Worm (Caenorhabditis elegans) whole organism, L1 larva: ENCODE data around the gene C08F8.15.

Experiments used
- C04F5.9 ChIP-seq: sonication (generic microtip); optimal IDR thresholded peaks from 2 replicates; lab custom pipeline; 2016; ENCODE audit warnings: missing genetic modification characterization, missing compliant biosample characterization
- C34B4.2 ChIP-seq: sonication (generic microtip); optimal IDR thresholded peaks from 2 replicates; lab custom pipeline; 2017; ENCODE audit warnings: mild to moderate bottlenecking, missing genetic modification characterization, missing compliant biosample characterization
- F16B12.6 ChIP-seq: fragments of 150-350 bp; optimal IDR thresholded peaks from 2 replicates; lab custom pipeline; 2014; ENCODE audit warnings: missing biosample characterization, missing genetic modification characterization
- Y116A8C.19 ChIP-seq: sonication (generic microtip); optimal IDR thresholded peaks from 2 replicates; lab custom pipeline; 2016; ENCODE audit warnings: missing compliant biosample characterization, missing genetic modification characterization, borderline replicate concordance
- aha-1 ChIP-seq: fragments of 150-350 bp; optimal IDR thresholded peaks from 2 replicates; lab custom pipeline; 2014; ENCODE audit warnings: missing biosample characterization, missing genetic modification characterization
- aly-2 ChIP-seq: fragments of 150-350 bp; optimal IDR thresholded peaks from 2 replicates; lab custom pipeline; 2014; ENCODE audit warnings: missing biosample characterization, missing genetic modification characterization
- ama-1 ChIP-seq: fragments of 150-350 bp; optimal IDR thresholded peaks from 2 replicates; lab custom pipeline; 2014
- ceh-82 ChIP-seq, 3 experiments: fragments of 150-350 bp in 1 of 3; sonication (generic microtip) in 2 of 3; optimal IDR thresholded peaks; 2 replicates each; lab custom pipeline; 2014 to 2017; ENCODE audit warnings: missing biosample characterization in 3 of 3, missing genetic modification characterization in 3 of 3
- ces-1 ChIP-seq: fragments of 150-350 bp; optimal IDR thresholded peaks from 2 replicates; lab custom pipeline; 2014; ENCODE audit warnings: missing biosample characterization, missing genetic modification reagents, missing genetic modification characterization
- dpl-1 ChIP-seq, 3 experiments: fragments of 150-350 bp in 2 of 3; sonication (generic microtip) in 1 of 3; optimal IDR thresholded peaks; 2 replicates each; lab custom pipeline; 2014 to 2017; ENCODE audit warnings: missing biosample characterization in 3 of 3, missing genetic modification characterization in 3 of 3, missing genetic modification reagents in 3 of 3
- efl-1 ChIP-seq, 4 experiments: fragments of 150-350 bp; optimal IDR thresholded peaks in 3 of 4; peaks in 1 of 4; 1 replicate in 1 of 4; 2 replicates in 3 of 4; lab custom pipeline; 2014; ENCODE audit warnings: missing biosample characterization in 2 of 4, missing genetic modification characterization in 2 of 4, missing genetic modification reagents in 2 of 4
- efl-3 ChIP-seq: fragments of 200-800 bp; sonication (Bioruptor generic); optimal IDR thresholded peaks from 2 replicates; lab custom pipeline; 2018; ENCODE audit warnings: mild to moderate bottlenecking, missing genetic modification characterization, missing compliant biosample characterization
- egl-13 ChIP-seq: sonication (generic microtip); optimal IDR thresholded peaks from 2 replicates; lab custom pipeline; 2016; ENCODE audit warnings: missing genotype, missing genetic modification reagents, missing genetic modification characterization, missing compliant biosample characterization
- egl-27 ChIP-seq, 2 experiments: fragments of 150-350 bp in 1 of 2; sonication (generic microtip); optimal IDR thresholded peaks; 3 replicates each; lab custom pipeline; 2017 to 2018; ENCODE audit warnings: missing biosample characterization in 2 of 2, missing genetic modification characterization in 2 of 2, missing genetic modification reagents in 2 of 2
- elt-2 ChIP-seq: sonication (generic microtip); optimal IDR thresholded peaks from 2 replicates; lab custom pipeline; 2016; ENCODE audit warnings: missing genetic modification characterization, mild to moderate bottlenecking, inconsistent platforms, missing compliant biosample characterization, missing genetic modification reagents
- ets-5 ChIP-seq: fragments of 200-800 bp; sonication (Bioruptor generic); IDR thresholded peaks from 2 replicates; pipeline ENCODE4 v1.3.6; 2022; ENCODE audit warnings: missing genetic modification characterization, missing compliant biosample characterization
- fkh-10 ChIP-seq: sonication (generic microtip); optimal IDR thresholded peaks from 2 replicates; lab custom pipeline; 2017; ENCODE audit warnings: missing biosample characterization, missing genetic modification reagents, missing genetic modification characterization
- fkh-8 ChIP-seq: sonication (generic microtip); optimal IDR thresholded peaks from 2 replicates; lab custom pipeline; 2016; ENCODE audit warnings: mild to moderate bottlenecking, missing genetic modification characterization, missing compliant biosample characterization
- fos-1 ChIP-seq: fragments of 150-350 bp; optimal IDR thresholded peaks from 2 replicates; lab custom pipeline; 2014; ENCODE audit warnings: missing biosample characterization, missing genetic modification characterization
- hlh-17 ChIP-seq: fragments of 200-800 bp; sonication (Bioruptor generic); optimal IDR thresholded peaks from 2 replicates; lab custom pipeline; 2018; ENCODE audit warnings: missing genetic modification characterization, mild to moderate bottlenecking, missing compliant biosample characterization, moderate library complexity, borderline replicate concordance
- irx-1 ChIP-seq: sonication (generic microtip); optimal IDR thresholded peaks from 2 replicates; lab custom pipeline; 2016; ENCODE audit warnings: missing genetic modification characterization, missing compliant biosample characterization
- isw-1 ChIP-seq: fragments of 200-800 bp; sonication (Bioruptor generic); IDR thresholded peaks from 2 replicates; pipeline ENCODE4 v1.3.6; 2022; ENCODE audit warnings: missing genetic modification characterization, missing compliant biosample characterization
- jun-1 ChIP-seq: fragments of 150-350 bp; optimal IDR thresholded peaks from 2 replicates; lab custom pipeline; 2014; ENCODE audit warnings: missing biosample characterization, missing genetic modification reagents, missing genetic modification characterization
- lin-14 ChIP-seq: fragments of 200-800 bp; sonication (Bioruptor generic); optimal IDR thresholded peaks from 2 replicates; lab custom pipeline; 2018; ENCODE audit warnings: mild to moderate bottlenecking, missing genetic modification characterization, moderate library complexity, missing compliant biosample characterization
- lin-35 ChIP-seq, 2 experiments: fragments of 150-350 bp; optimal IDR thresholded peaks; 2 replicates each; lab custom pipeline; 2014; ENCODE audit warnings: missing biosample characterization in 2 of 2, missing genetic modification characterization in 2 of 2, missing genetic modification reagents in 2 of 2
- lir-3 ChIP-seq: sonication (generic microtip); optimal IDR thresholded peaks from 2 replicates; lab custom pipeline; 2016; ENCODE audit warnings: mild to moderate bottlenecking, missing genetic modification characterization, moderate library complexity, missing compliant biosample characterization; ENCODE audit not compliant: poor library complexity
- lsy-2 ChIP-seq, 2 experiments: fragments of 150-350 bp; optimal IDR thresholded peaks; 2 replicates each; lab custom pipeline; 2014; ENCODE audit warnings: missing biosample characterization in 2 of 2, missing genetic modification characterization in 2 of 2
- mab-9 ChIP-seq: fragments of 200-800 bp; sonication (Bioruptor generic); IDR thresholded peaks from 2 replicates; pipeline ENCODE4 v1.3.6; 2022; ENCODE audit warnings: missing genetic modification reagents, missing genetic modification characterization, missing compliant biosample characterization
- mdl-1 ChIP-seq, 2 experiments: fragments of 150-350 bp; optimal IDR thresholded peaks; 2 replicates each; lab custom pipeline; 2014 to 2017; ENCODE audit warnings: missing biosample characterization in 2 of 2, missing genetic modification characterization in 2 of 2, inconsistent platforms in 1 of 2
- mef-2 ChIP-seq: fragments of 150-350 bp; optimal IDR thresholded peaks from 2 replicates; lab custom pipeline; 2014; ENCODE audit warnings: missing biosample characterization, missing genetic modification characterization
- mep-1 ChIP-seq: fragments of 150-350 bp; optimal IDR thresholded peaks from 2 replicates; lab custom pipeline; 2014; ENCODE audit warnings: missing biosample characterization, missing genetic modification characterization
- nhr-11 ChIP-seq: fragments of 150-350 bp; optimal IDR thresholded peaks from 2 replicates; lab custom pipeline; 2014; ENCODE audit warnings: missing biosample characterization, missing genetic modification characterization
- nhr-47 ChIP-seq: sonication (generic microtip); optimal IDR thresholded peaks from 2 replicates; lab custom pipeline; 2016; ENCODE audit warnings: mild to moderate bottlenecking, missing genetic modification characterization, moderate library complexity, missing compliant biosample characterization
- nhr-84 ChIP-seq: sonication (generic microtip); optimal IDR thresholded peaks from 2 replicates; lab custom pipeline; 2017; ENCODE audit warnings: missing biosample characterization, missing genetic modification characterization
- pag-3 ChIP-seq: sonication (generic microtip); optimal IDR thresholded peaks from 2 replicates; lab custom pipeline; 2017; ENCODE audit warnings: missing genetic modification characterization, mild to moderate bottlenecking, missing compliant biosample characterization, antibody characterized with exemption, borderline replicate concordance; ENCODE audit not compliant: insufficient read depth
- pqm-1 ChIP-seq: sonication (generic microtip); optimal IDR thresholded peaks from 3 replicates; lab custom pipeline; 2017; ENCODE audit warnings: missing biosample characterization, missing genetic modification characterization
- rnt-1 ChIP-seq: sonication (generic microtip); optimal IDR thresholded peaks from 2 replicates; lab custom pipeline; 2016; ENCODE audit warnings: mild to moderate bottlenecking, missing genetic modification characterization, moderate library complexity, missing compliant biosample characterization
- skn-1 ChIP-seq: fragments of 150-350 bp; optimal IDR thresholded peaks from 2 replicates; lab custom pipeline; 2014; ENCODE audit warnings: missing biosample characterization, missing genetic modification characterization
- sptf-1 ChIP-seq: fragments of 150-350 bp; optimal IDR thresholded peaks from 2 replicates; lab custom pipeline; 2014; ENCODE audit warnings: missing biosample characterization, missing genetic modification characterization
- swsn-7 ChIP-seq: sonication (generic microtip); optimal IDR thresholded peaks from 2 replicates; lab custom pipeline; 2016; ENCODE audit warnings: missing genetic modification characterization, missing compliant biosample characterization
- unc-130 ChIP-seq: fragments of 150-350 bp; optimal IDR thresholded peaks from 2 replicates; lab custom pipeline; 2017; ENCODE audit warnings: missing biosample characterization, missing genetic modification characterization, inconsistent platforms
- unc-30 ChIP-seq: sonication (generic microtip); optimal IDR thresholded peaks from 2 replicates; lab custom pipeline; 2017; ENCODE audit warnings: missing biosample characterization, missing genetic modification characterization
- unc-62 ChIP-seq: fragments of 150-350 bp; optimal IDR thresholded peaks from 2 replicates; lab custom pipeline; 2014; ENCODE audit warnings: missing biosample characterization, missing genetic modification reagents, missing genetic modification characterization
- unc-86 ChIP-seq: sonication (generic microtip); optimal IDR thresholded peaks from 2 replicates; lab custom pipeline; 2016; ENCODE audit warnings: missing genetic modification characterization, missing compliant biosample characterization
- unc-98 ChIP-seq: fragments of 200-800 bp; sonication (Bioruptor generic); IDR thresholded peaks from 2 replicates; pipeline ENCODE4 v1.3.6; 2022; ENCODE audit warnings: missing genetic modification characterization, missing compliant biosample characterization
- vab-15 ChIP-seq: sonication (generic microtip); optimal IDR thresholded peaks from 2 replicates; lab custom pipeline; 2017; ENCODE audit warnings: missing genotype, mild to moderate bottlenecking, missing genetic modification characterization, missing compliant biosample characterization
- zag-1 ChIP-seq: fragments of 150-350 bp; optimal IDR thresholded peaks from 2 replicates; lab custom pipeline; 2014; ENCODE audit warnings: missing biosample characterization, missing genetic modification characterization
- ztf-11 ChIP-seq, 2 experiments: sonication (generic microtip); optimal IDR thresholded peaks; 2 replicates each; lab custom pipeline; 2016 to 2017; ENCODE audit warnings: missing genetic modification characterization in 2 of 2, missing biosample characterization in 1 of 2, missing compliant biosample characterization in 1 of 2
- ztf-4 ChIP-seq: fragments of 150-350 bp; optimal IDR thresholded peaks from 2 replicates; lab custom pipeline; 2014; ENCODE audit warnings: missing biosample characterization, missing genetic modification characterization

Gene C08F8.15

ce11 chrIV:11143228-11143444 lies 17.5 kb downstream of the C08F8.15 start, which contains the start of gene F01G4.4:
TSS of gene F01G4.4 (plus strand) at chrIV:11143345.
- TF ChIP-seq Y116A8C.19 (no peak), efl-3 (GFP tag; lab: Kevin White, UChicago) (no peak), mab-9 (GFP tag; lab: Robert Waterston, UW) (no peak), skn-1 (no peak)

ce11 chrIV:11142314-11143227 lies 18.0 kb downstream of the C08F8.15 start, which contains the start of gene skih-2:
TSS of gene skih-2 (minus strand) at chrIV:11142364.
- no peak for TF ChIP-seq ztf-11 (tag; optimal IDR thresholded peaks at IDR 0.05; lab: Kevin White, UChicago)
- no peak for TF ChIP-seq mdl-1 (tag; optimal IDR thresholded peaks at IDR 0.05; lab: Kevin White, UChicago)
- no peak for TF ChIP-seq egl-13 (tag; lab: Kevin White, UChicago)
- no peak for TF ChIP-seq lin-14 (GFP tag; lab: Kevin White, UChicago)
- no peak for TF ChIP-seq pqm-1 (tag; lab: Kevin White, UChicago)
- TF ChIP-seq vab-15 (tag; lab: Kevin White, UChicago), result no peak
- TF ChIP-seq unc-62, result no peak
- TF ChIP-seq nhr-84, result no peak
- TF ChIP-seq pag-3 (tag; lab: Kevin White, UChicago), result no peak
- TF ChIP-seq lsy-2 (tag; optimal IDR thresholded peaks at IDR 0.05; lab: Kevin White, UChicago), result peak; percentile 80 to 86
- TF ChIP-seq fos-1, result no peak
- TF ChIP-seq mef-2, result no peak
- TF ChIP-seq unc-98 (GFP tag; lab: Robert Waterston, UW), result no peak
- TF ChIP-seq irx-1 (tag; lab: Kevin White, UChicago), result peak; percentile 40
- TF ChIP-seq ztf-4 (tag; lab: Kevin White, UChicago), result no peak
- TF ChIP-seq fkh-8 (tag; lab: Kevin White, UChicago), result no peak
- TF ChIP-seq egl-27 (tag; optimal IDR thresholded peaks at IDR 0.05; lab: Kevin White, UChicago), result no peak
- no peak for TF ChIP-seq nhr-11 (tag; lab: Kevin White, UChicago)
- TF ChIP-seq unc-130 (tag; lab: Kevin White, UChicago), result no peak
- no peak for TF ChIP-seq elt-2
- TF ChIP-seq ces-1 (GFP tag; lab: Kevin White, UChicago), result no peak
- TF ChIP-seq lir-3 (tag; lab: Kevin White, UChicago), result no peak
- TF ChIP-seq dpl-1 (GFP tag; optimal IDR thresholded peaks at IDR 0.05; lab: Kevin White, UChicago), result peak; percentile 92 to 95 (median 93)
- peak; percentile 18 for TF ChIP-seq rnt-1 (tag; lab: Kevin White, UChicago)
- no peak for TF ChIP-seq ama-1
- peak; percentile 70 for TF ChIP-seq mep-1
- no peak for TF ChIP-seq unc-30
- peak; percentile 88 for TF ChIP-seq F16B12.6 (tag; lab: Kevin White, UChicago)
- TF ChIP-seq isw-1 (GFP tag; lab: Robert Waterston, UW), result peak; percentile 26
- TF ChIP-seq efl-1 (optimal IDR thresholded peaks at IDR 0.05; lab: Kevin White, UChicago), result peak; percentile 85 to 93
- peak; percentile 95 to 99 for TF ChIP-seq efl-1 (GFP tag; optimal IDR thresholded peaks at IDR 0.05 in 1 of 2; lab: Kevin White, UChicago)
- TF ChIP-seq ceh-82 (tag; optimal IDR thresholded peaks at IDR 0.05; lab: Kevin White, UChicago), result peak in 2 of 3 experiments; percentile 12 to 41
- no peak for TF ChIP-seq jun-1 (tag; lab: Kevin White, UChicago)
- no peak for TF ChIP-seq fkh-10 (GFP tag; lab: Kevin White, UChicago)
- TF ChIP-seq C34B4.2 (tag; lab: Kevin White, UChicago), result no peak
- no peak for TF ChIP-seq unc-86 (tag; lab: Kevin White, UChicago)
- no peak for TF ChIP-seq sptf-1 (tag; lab: Kevin White, UChicago)
- peak; percentile 71 for TF ChIP-seq nhr-47 (tag; lab: Kevin White, UChicago)
- no peak for TF ChIP-seq aha-1 (tag; lab: Kevin White, UChicago)
- no peak for TF ChIP-seq ets-5 (GFP tag; lab: Robert Waterston, UW)
- TF ChIP-seq C04F5.9 (tag; lab: Kevin White, UChicago), result no peak
- TF ChIP-seq zag-1 (tag; lab: Kevin White, UChicago), result peak; percentile 58
- no peak for TF ChIP-seq hlh-17 (GFP tag; lab: Kevin White, UChicago)
- no peak for TF ChIP-seq aly-2
- TF ChIP-seq lin-35 (GFP tag; optimal IDR thresholded peaks at IDR 0.05; lab: Kevin White, UChicago), result peak; percentile 94 to 95
- TF ChIP-seq swsn-7, result peak; percentile 52
- peak; percentile 56 for TF ChIP-seq skn-1
